Fruit fly (Drosophila melanogaster): ENCODE data around the gene CG31525.

Gene CG31525

dm6 chr3R:4390133-4390532, 36.7 kb upstream of the CG31525 start, which contains the start of gene CG14646:
Gene CG14646, plus strand, starts transcription at chr3R:4390366.
- TF ChIP-seq CG5204 (GFP tag; optimal IDR thresholded peaks at IDR 0.05) (no peak), kay (GFP tag; ENCODE audit: borderline replicate concordance) (no peak), bab1 (GFP tag; optimal IDR thresholded peaks at IDR 0.05) (peak; percentile 41), tj (GFP tag; optimal IDR thresholded peaks at IDR 0.05) (peak; percentile 19), Clk (GFP tag; optimal IDR thresholded peaks at IDR 0.05) (no peak), cic (GFP tag; optimal IDR thresholded peaks at IDR 0.05) (no peak)

- TF ChIP-seq Crg-1 (GFP tag; optimal IDR thresholded peaks at IDR 0.05) (no peak), ovo (GFP tag; optimal IDR thresholded peaks at IDR 0.05) (no peak), kay (GFP tag; ENCODE audit: borderline replicate concordance) (no peak), Mnt (GFP tag; optimal IDR thresholded peaks at IDR 0.05) (peak; percentile 52), tj (GFP tag; optimal IDR thresholded peaks at IDR 0.05) (peak; percentile 15)
Observed at dm6 chr3R:4394117-4394516, 32.7 kb upstream of the CG31525 start, which contains the start of gene CG34112. Gene CG34112, minus strand, starts transcription at chr3R:4394259.

- peak; percentile 53 for TF ChIP-seq tj (GFP tag; optimal IDR thresholded peaks at IDR 0.05)
- TF ChIP-seq Mnt (GFP tag; optimal IDR thresholded peaks at IDR 0.05), result peak; percentile 77
- TF ChIP-seq ovo (GFP tag; optimal IDR thresholded peaks at IDR 0.05), result peak; percentile 49
- peak; percentile 83 for TF ChIP-seq CG11617 (GFP tag; optimal IDR thresholded peaks at IDR 0.05)
- peak; percentile 94 for TF ChIP-seq bab1 (GFP tag; optimal IDR thresholded peaks at IDR 0.05)
- peak; percentile 82 for TF ChIP-seq Hr96 (GFP tag; optimal IDR thresholded peaks at IDR 0.05)
- TF ChIP-seq CG7101 (tag; optimal IDR thresholded peaks at IDR 0.05), result peak; percentile 90
- TF ChIP-seq Crg-1 (GFP tag; optimal IDR thresholded peaks at IDR 0.05), result peak; percentile 35
- TF ChIP-seq CG7045 (GFP tag; optimal IDR thresholded peaks at IDR 0.05), result peak; percentile 82
- TF ChIP-seq CG33017 (tag; optimal IDR thresholded peaks at IDR 0.05), result peak; percentile 93
- TF ChIP-seq toe (GFP tag; optimal IDR thresholded peaks at IDR 0.05), result peak; percentile 58
- peak; percentile 65 for TF ChIP-seq Clk (GFP tag; optimal IDR thresholded peaks at IDR 0.05)
- peak; percentile 90 for TF ChIP-seq CG12768 (GFP tag; optimal IDR thresholded peaks at IDR 0.05)
- TF ChIP-seq kay (GFP tag; ENCODE audit: borderline replicate concordance), result peak; percentile 98
- no peak for TF ChIP-seq CG5204 (GFP tag; optimal IDR thresholded peaks at IDR 0.05)
- peak; percentile 78 for TF ChIP-seq cic (GFP tag; optimal IDR thresholded peaks at IDR 0.05)
- peak; percentile 20 for TF ChIP-seq CG1620 (GFP tag; optimal IDR thresholded peaks at IDR 0.05)
- peak; percentile 84 for TF ChIP-seq CG14711 (tag; optimal IDR thresholded peaks at IDR 0.05)
- TF ChIP-seq cnc (optimal IDR thresholded peaks at IDR 0.05), result no peak
- peak; percentile 66 for TF ChIP-seq pad (GFP tag; optimal IDR thresholded peaks at IDR 0.05)
Observed at dm6 chr3R:4394654-4395581, 31.9 kb upstream of the CG31525 start.

- TF ChIP-seq toe (GFP tag; optimal IDR thresholded peaks at IDR 0.05) (no peak), CG11617 (GFP tag; optimal IDR thresholded peaks at IDR 0.05) (no peak), Clk (GFP tag; optimal IDR thresholded peaks at IDR 0.05) (no peak), bab1 (GFP tag; optimal IDR thresholded peaks at IDR 0.05) (peak; percentile 66), Hr96 (GFP tag; optimal IDR thresholded peaks at IDR 0.05) (no peak), CG7045 (GFP tag; optimal IDR thresholded peaks at IDR 0.05) (no peak), CG5204 (GFP tag; optimal IDR thresholded peaks at IDR 0.05) (no peak)
Observed at dm6 chr3R:4397403-4398079, 29.3 kb upstream of the CG31525 start, which contains the start of gene CG9855. Gene CG9855, minus strand, starts transcription at chr3R:4397875.

dm6 chr3R:4399810-4400496, 26.9 kb upstream of the CG31525 start:
- TF ChIP-seq CG7045 (GFP tag; optimal IDR thresholded peaks at IDR 0.05) (no peak), toe (GFP tag; optimal IDR thresholded peaks at IDR 0.05) (peak; percentile 46), CG11617 (GFP tag; optimal IDR thresholded peaks at IDR 0.05) (peak; percentile 18)

- TF ChIP-seq Clk (GFP tag; optimal IDR thresholded peaks at IDR 0.05) (no peak), CG12768 (GFP tag; optimal IDR thresholded peaks at IDR 0.05) (no peak), CG11617 (GFP tag; optimal IDR thresholded peaks at IDR 0.05) (no peak), CG7045 (GFP tag; optimal IDR thresholded peaks at IDR 0.05) (no peak), CG14711 (tag; optimal IDR thresholded peaks at IDR 0.05) (no peak), kay (GFP tag; ENCODE audit: borderline replicate concordance) (no peak), CG1620 (GFP tag; optimal IDR thresholded peaks at IDR 0.05) (no peak), toe (GFP tag; optimal IDR thresholded peaks at IDR 0.05) (no peak), CG33017 (tag; optimal IDR thresholded peaks at IDR 0.05) (no peak), Crg-1 (GFP tag; optimal IDR thresholded peaks at IDR 0.05) (no peak), cic (GFP tag; optimal IDR thresholded peaks at IDR 0.05) (no peak), tj (GFP tag; optimal IDR thresholded peaks at IDR 0.05) (no peak), Mnt (GFP tag; optimal IDR thresholded peaks at IDR 0.05) (no peak)
Observed at dm6 chr3R:4400497-4400833, 26.4 kb upstream of the CG31525 start, which contains the start of gene CG14647. Gene CG14647, plus strand, starts transcription at chr3R:4400510.

All from whole organism, adult.